Worm (Caenorhabditis elegans) whole organism, L1 larva: ENCODE data around the gene acox-1.5.

Source experiments
- aha-1 ChIP-seq: fragments of 150-350 bp; optimal IDR thresholded peaks from 2 replicates; lab custom pipeline; 2014; ENCODE audit warnings: missing biosample characterization, missing genetic modification characterization
- ces-1 ChIP-seq: fragments of 150-350 bp; optimal IDR thresholded peaks from 2 replicates; lab custom pipeline; 2014; ENCODE audit warnings: missing biosample characterization, missing genetic modification reagents, missing genetic modification characterization
- dpl-1 ChIP-seq, 3 experiments: fragments of 150-350 bp in 2 of 3; sonication (generic microtip) in 1 of 3; optimal IDR thresholded peaks; 2 replicates each; lab custom pipeline; 2014 to 2017; ENCODE audit warnings: missing biosample characterization in 3 of 3, missing genetic modification characterization in 3 of 3, missing genetic modification reagents in 3 of 3
- dsc-1 ChIP-seq: sonication (generic microtip); optimal IDR thresholded peaks from 2 replicates; lab custom pipeline; 2016; ENCODE audit warnings: mild to moderate bottlenecking, missing genetic modification characterization, missing compliant biosample characterization
- efl-1 ChIP-seq, 4 experiments: fragments of 150-350 bp; optimal IDR thresholded peaks in 3 of 4; peaks in 1 of 4; 1 replicate in 1 of 4; 2 replicates in 3 of 4; lab custom pipeline; 2014; ENCODE audit warnings: missing biosample characterization in 2 of 4, missing genetic modification characterization in 2 of 4, missing genetic modification reagents in 2 of 4
- egl-13 ChIP-seq: sonication (generic microtip); optimal IDR thresholded peaks from 2 replicates; lab custom pipeline; 2016; ENCODE audit warnings: missing genotype, missing genetic modification reagents, missing genetic modification characterization, missing compliant biosample characterization
- egl-27 ChIP-seq, 2 experiments: fragments of 150-350 bp in 1 of 2; sonication (generic microtip); optimal IDR thresholded peaks; 3 replicates each; lab custom pipeline; 2017 to 2018; ENCODE audit warnings: missing biosample characterization in 2 of 2, missing genetic modification characterization in 2 of 2, missing genetic modification reagents in 2 of 2
- hlh-4 ChIP-seq: sonication (generic microtip); optimal IDR thresholded peaks from 2 replicates; lab custom pipeline; 2016; ENCODE audit warnings: mild to moderate bottlenecking, missing genetic modification characterization, missing compliant biosample characterization
- isw-1 ChIP-seq: fragments of 200-800 bp; sonication (Bioruptor generic); IDR thresholded peaks from 2 replicates; pipeline ENCODE4 v1.3.6; 2022; ENCODE audit warnings: missing genetic modification characterization, missing compliant biosample characterization
- lin-13 ChIP-seq: fragments of 150-350 bp; optimal IDR thresholded peaks from 2 replicates; lab custom pipeline; 2014; ENCODE audit warnings: missing biosample characterization, missing genetic modification reagents, missing genetic modification characterization
- nhr-237 ChIP-seq: fragments of 150-350 bp; optimal IDR thresholded peaks from 2 replicates; lab custom pipeline; 2014; ENCODE audit warnings: missing biosample characterization, missing genetic modification characterization
- nhr-77 ChIP-seq: fragments of 150-350 bp; optimal IDR thresholded peaks from 2 replicates; lab custom pipeline; 2014; ENCODE audit warnings: missing biosample characterization, missing genetic modification characterization
- snpc-4 ChIP-seq: fragments of 150-350 bp; optimal IDR thresholded peaks from 2 replicates; lab custom pipeline; 2014; ENCODE audit warnings: missing biosample characterization, missing genetic modification characterization
- unc-62 ChIP-seq: fragments of 150-350 bp; optimal IDR thresholded peaks from 2 replicates; lab custom pipeline; 2014; ENCODE audit warnings: missing biosample characterization, missing genetic modification reagents, missing genetic modification characterization

DNA sequence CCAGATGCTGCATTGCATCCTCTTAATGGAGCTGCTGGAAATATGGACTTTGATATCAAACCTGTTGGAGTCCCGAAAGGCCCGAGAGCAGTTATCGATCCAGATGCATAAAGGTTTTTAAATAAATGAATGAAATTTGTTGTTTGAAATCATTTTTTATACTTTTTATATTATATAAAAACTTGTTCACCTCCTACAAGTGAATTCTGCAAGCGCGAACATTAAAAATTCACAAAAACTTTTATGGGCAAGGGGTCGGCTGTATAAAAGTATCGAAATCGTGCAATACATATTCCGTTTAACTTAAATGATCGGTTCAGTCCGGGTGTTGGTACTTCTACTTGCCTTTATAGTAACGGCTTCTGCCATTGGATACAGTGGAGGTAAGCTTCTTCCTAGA is 6.2 kb upstream of the acox-1.5 start, which contains the start of gene F58A4.1:
- TF ChIP-seq egl-13 (tag; lab: Kevin White, UChicago) (no peak), hlh-4 (tag; lab: Kevin White, UChicago) (no peak), isw-1 (no peak), nhr-77 (tag; lab: Kevin White, UChicago) (no peak), dsc-1 (tag; lab: Kevin White, UChicago) (no peak), dpl-1 (GFP tag; optimal IDR thresholded peaks at IDR 0.05; lab: Kevin White, UChicago) (no peak), efl-1 (optimal IDR thresholded peaks at IDR 0.05; lab: Kevin White, UChicago) (no peak), efl-1 (GFP tag; optimal IDR thresholded peaks at IDR 0.05 in 1 of 2; lab: Kevin White, UChicago) (no peak), egl-27 (tag; optimal IDR thresholded peaks at IDR 0.05; lab: Kevin White, UChicago) (no peak), lin-13 (GFP tag; lab: Kevin White, UChicago) (no peak), aha-1 (tag; lab: Kevin White, UChicago) (no peak), nhr-237 (tag; lab: Kevin White, UChicago) (no peak), unc-62 (GFP tag; lab: Kevin White, UChicago) (no peak), snpc-4 (tag; lab: Kevin White, UChicago) (no peak), ces-1 (GFP tag; lab: Kevin White, UChicago) (no peak)
